Worm (Caenorhabditis elegans) whole organism, L3 larva: ENCODE measurements around the gene VM106R.1.

ENCODE experiments used
- R02D3.7 ChIP-seq: fragments of 150-350 bp; optimal IDR thresholded peaks from 2 replicates; lab custom pipeline; 2014; ENCODE audit warnings: missing biosample characterization, missing genetic modification characterization
- aly-2 ChIP-seq: fragments of 150-350 bp; optimal IDR thresholded peaks from 2 replicates; lab custom pipeline; 2014; ENCODE audit warnings: missing biosample characterization, missing genetic modification characterization
- ceh-82 ChIP-seq: fragments of 150-350 bp; optimal IDR thresholded peaks from 2 replicates; lab custom pipeline; 2014; ENCODE audit warnings: missing biosample characterization, missing genetic modification characterization
- fos-1 ChIP-seq: fragments of 150-350 bp; optimal IDR thresholded peaks from 2 replicates; lab custom pipeline; 2014; ENCODE audit warnings: missing biosample characterization, missing genetic modification characterization
- nfya-1 ChIP-seq: sonication (generic microtip); optimal IDR thresholded peaks from 2 replicates; lab custom pipeline; 2017; ENCODE audit warnings: missing genetic modification characterization, mild to moderate bottlenecking, missing compliant biosample characterization, antibody characterized with exemption, moderate library complexity; ENCODE audit not compliant: insufficient read depth
- nhr-11 ChIP-seq: fragments of 150-350 bp; optimal IDR thresholded peaks from 2 replicates; lab custom pipeline; 2014; ENCODE audit warnings: missing biosample characterization, missing genetic modification characterization
- nhr-28 ChIP-seq: fragments of 150-350 bp; optimal IDR thresholded peaks from 2 replicates; lab custom pipeline; 2014; ENCODE audit warnings: missing biosample characterization, missing genetic modification characterization
- skn-1 ChIP-seq: fragments of 150-350 bp; optimal IDR thresholded peaks from 2 replicates; lab custom pipeline; 2014; ENCODE audit warnings: missing biosample characterization, missing genetic modification characterization
- snpc-4 ChIP-seq: fragments of 150-350 bp; optimal IDR thresholded peaks from 2 replicates; lab custom pipeline; 2014; ENCODE audit warnings: missing biosample characterization, missing genetic modification characterization

ce11 chrII:10873631-10874030 is 44.6 kb upstream of the VM106R.1 start, which contains the start of gene orc-2:
- TF ChIP-seq ceh-82 (tag; lab: Kevin White, UChicago) (no peak), fos-1 (no peak), aly-2 (tag; lab: Kevin White, UChicago) (no peak), nhr-11 (tag; lab: Kevin White, UChicago) (no peak), snpc-4 (tag; lab: Kevin White, UChicago) (no peak), R02D3.7 (tag; lab: Kevin White, UChicago) (no peak), skn-1 (tag; lab: Kevin White, UChicago) (no peak), nhr-28 (tag; lab: Kevin White, UChicago) (no peak), nfya-1 (tag; lab: Kevin White, UChicago) (no peak)
